Fruit fly (Drosophila melanogaster): ENCODE measurements around the gene Fkbp39.

DNA sequence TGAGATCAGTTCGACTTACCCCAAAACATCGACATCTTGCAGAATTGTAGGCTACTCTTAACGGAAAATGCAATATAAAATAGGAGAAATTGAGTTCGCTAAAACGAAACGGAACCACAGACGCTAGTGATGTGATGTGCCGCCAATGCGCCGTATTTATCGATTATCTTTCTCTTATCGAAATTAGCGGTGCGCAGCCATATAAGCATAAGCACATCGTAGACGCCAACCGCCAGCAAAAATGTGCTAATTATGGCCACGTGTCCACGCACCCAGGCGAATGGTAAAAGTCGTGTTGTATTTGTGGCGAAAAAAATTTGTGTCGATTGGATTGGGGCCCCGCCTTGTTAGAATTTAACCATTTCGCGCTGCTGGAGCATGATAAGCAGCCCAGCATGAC lies at the start of gene Fkbp39, which contains the start of gene Cyfip:
- TF ChIP-seq Mes4 (GFP tag; optimal IDR thresholded peaks at IDR 0.05) (peak; percentile 52), mld (GFP tag; IDR thresholded peaks at IDR 0.05; ENCODE audit: partially characterized antibody) (peak; percentile 40; the same call in 1 of the 3 replicates), prd (optimal IDR thresholded peaks at IDR 0.05) (no peak), prd (GFP tag; IDR thresholded peaks at IDR 0.05) (peak; percentile 46; the same call in 2 of the 3 replicates), MTF-1 (GFP tag; optimal IDR thresholded peaks at IDR 0.05; ENCODE audit: borderline replicate concordance) (no peak), CrebB (tag; optimal IDR thresholded peaks at IDR 0.05) (peak; percentile 43)

All from whole organism, embryonic.